Fruit fly (Drosophila melanogaster): Measurements from ENCODE around the gene CG31517.

DNA sequence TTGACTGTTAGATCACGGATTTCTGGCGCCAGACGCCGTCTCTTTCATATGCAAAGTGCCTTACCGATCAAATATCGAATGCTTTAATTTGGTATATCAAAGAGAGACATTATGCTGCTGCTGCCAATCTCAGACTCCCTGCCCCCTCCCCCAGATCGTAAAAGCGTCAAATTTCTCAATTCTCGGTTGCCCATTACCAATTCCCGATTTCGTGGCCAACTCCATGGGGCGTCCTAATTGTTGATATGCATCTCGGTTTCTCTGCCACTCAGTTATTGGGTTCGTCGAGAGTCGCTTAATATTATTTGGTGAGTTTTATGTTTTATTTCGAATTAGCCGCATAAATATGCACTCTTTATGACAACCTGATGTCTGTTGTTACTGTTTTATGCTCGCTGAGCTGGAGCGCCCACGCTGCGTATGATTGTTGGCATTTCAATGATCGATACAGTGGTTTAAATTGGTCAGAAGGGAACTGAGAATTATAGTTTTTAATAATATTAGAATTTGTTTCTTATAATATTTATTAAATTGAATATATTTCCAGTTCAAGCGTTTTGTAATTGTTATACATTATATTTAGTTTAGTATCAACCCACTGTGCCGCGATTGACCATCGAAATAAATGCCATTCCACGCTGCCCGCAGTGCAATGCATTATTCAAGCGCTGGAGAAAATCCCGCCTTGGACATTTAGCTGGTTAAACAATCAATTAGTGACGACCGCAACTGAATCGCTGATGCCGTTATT, 40.7 kb upstream of the CG31517 start:
- TF ChIP-seq Myc (optimal IDR thresholded peaks at IDR 0.05): no peak
- TF ChIP-seq ttk (optimal IDR thresholded peaks at IDR 0.05): no peak
- no peak for TF ChIP-seq psq (optimal IDR thresholded peaks at IDR 0.05)
- no peak for TF ChIP-seq Sin3A (optimal IDR thresholded peaks at IDR 0.05)
